Fruit fly (Drosophila melanogaster) whole organism, embryonic: ENCODE measurements around the gene CG4593.

Source experiments
- Bgb ChIP-seq: fragments of 200-800 bp; sonication (Bioruptor generic); IDR thresholded peaks from 2 replicates; pipeline ENCODE4 v1.3.6; 2022; ENCODE audit warnings: missing biosample characterization, missing genetic modification characterization; ENCODE audit not compliant: partially characterized antibody
- BtbVII ChIP-seq: fragments of 200-800 bp; sonication (Bioruptor generic); optimal IDR thresholded peaks from 3 replicates; lab custom pipeline; 2017; ENCODE audit warnings: missing biosample characterization, mild to moderate bottlenecking, missing genetic modification characterization
- CG10267 ChIP-seq: fragments of 200-800 bp; sonication (Bioruptor generic); optimal IDR thresholded peaks from 2 replicates; lab custom pipeline; 2018; ENCODE audit warnings: missing biosample characterization, mild to moderate bottlenecking, missing genetic modification characterization, moderate library complexity
- CG10321 ChIP-seq: fragments of 200-800 bp; sonication (Bioruptor generic); IDR thresholded peaks from 2 replicates; pipeline ENCODE4 v1.3.6; 2022; ENCODE audit warnings: missing biosample characterization, missing genetic modification characterization
- CG10654 ChIP-seq: fragments of 200-800 bp; sonication (Bioruptor generic); optimal IDR thresholded peaks from 2 replicates; lab custom pipeline; 2016; ENCODE audit warnings: missing biosample characterization, missing genetic modification characterization
- CG11504 ChIP-seq: fragments of 200-800 bp; sonication (Bioruptor generic); optimal IDR thresholded peaks from 3 replicates; lab custom pipeline; 2019; ENCODE audit warnings: missing biosample characterization, mild to moderate bottlenecking, missing genetic modification characterization, moderate library complexity
- CG12299 ChIP-seq: fragments of 200-800 bp; sonication (Bioruptor generic); optimal IDR thresholded peaks from 2 replicates; lab custom pipeline; 2018; ENCODE audit warnings: missing biosample characterization, mild to moderate bottlenecking, missing genetic modification characterization
- CG13296 ChIP-seq: fragments of 200-800 bp; sonication (Bioruptor generic); optimal IDR thresholded peaks from 3 replicates; lab custom pipeline; 2018; ENCODE audit warnings: missing biosample characterization, mild to moderate bottlenecking, missing genetic modification characterization
- CG13624 ChIP-seq: fragments of 200-800 bp; sonication (Bioruptor generic); optimal IDR thresholded peaks from 2 replicates; lab custom pipeline; 2016; ENCODE audit warnings: missing biosample characterization, missing genetic modification characterization
- CG14014 ChIP-seq: fragments of 200-800 bp; sonication (Bioruptor generic); IDR thresholded peaks from 2 replicates; pipeline ENCODE4 v1.3.6; 2022; ENCODE audit warnings: missing biosample characterization, missing genetic modification characterization
- CG14710 ChIP-seq: fragments of 200-800 bp; sonication (Bioruptor generic); optimal IDR thresholded peaks from 3 replicates; lab custom pipeline; 2019; ENCODE audit warnings: missing biosample characterization, mild to moderate bottlenecking, missing genetic modification characterization, moderate library complexity
- CG16815 ChIP-seq: fragments of 200-800 bp; sonication (Bioruptor generic); optimal IDR thresholded peaks from 3 replicates; lab custom pipeline; 2017; ENCODE audit warnings: missing biosample characterization, mild to moderate bottlenecking, missing genetic modification characterization
- CG17568 ChIP-seq: fragments of 200-800 bp; sonication (Bioruptor generic); optimal IDR thresholded peaks from 2 replicates; lab custom pipeline; 2018; ENCODE audit warnings: missing biosample characterization, mild to moderate bottlenecking, missing genetic modification characterization, moderate library complexity
- CG17802 ChIP-seq: fragments of 200-800 bp; sonication (Bioruptor generic); optimal IDR thresholded peaks from 2 replicates; lab custom pipeline; 2018; ENCODE audit warnings: missing biosample characterization, mild to moderate bottlenecking, missing genetic modification characterization, moderate library complexity
- CG18011 ChIP-seq: fragments of 200-800 bp; sonication (Bioruptor generic); optimal IDR thresholded peaks from 2 replicates; lab custom pipeline; 2017; ENCODE audit warnings: missing biosample characterization, missing genetic modification characterization, mild to moderate bottlenecking, moderate library complexity, missing genotype
- CG18476 ChIP-seq: fragments of 200-800 bp; sonication (Bioruptor generic); optimal IDR thresholded peaks from 2 replicates; lab custom pipeline; 2016; ENCODE audit warnings: missing biosample characterization, mild to moderate bottlenecking, missing genetic modification characterization
- CG3995 ChIP-seq: fragments of 200-800 bp; sonication (Bioruptor generic); optimal IDR thresholded peaks from 3 replicates; lab custom pipeline; 2016; ENCODE audit warnings: missing biosample characterization, missing genetic modification characterization
- CG4404 ChIP-seq: fragments of 200-800 bp; sonication (Bioruptor generic); IDR thresholded peaks from 2 replicates; pipeline ENCODE4 v1.3.6; 2022; ENCODE audit warnings: missing biosample characterization, missing genetic modification characterization
- CG6272 ChIP-seq: fragments of 200-800 bp; sonication (Bioruptor generic); IDR thresholded peaks from 2 replicates; pipeline ENCODE4 v1.3.6; 2022; ENCODE audit warnings: missing biosample characterization, missing genetic modification characterization
- CG8281 ChIP-seq: fragments of 200-800 bp; sonication (Bioruptor generic); optimal IDR thresholded peaks from 2 replicates; lab custom pipeline; 2018; ENCODE audit warnings: missing biosample characterization, mild to moderate bottlenecking, missing genetic modification characterization, moderate library complexity
- CG8944 ChIP-seq: fragments of 200-800 bp; sonication (Bioruptor generic); optimal IDR thresholded peaks from 3 replicates; lab custom pipeline; 2016; ENCODE audit warnings: missing biosample characterization, missing genetic modification characterization
- CG9215 ChIP-seq: fragments of 200-800 bp; sonication (Bioruptor generic); IDR thresholded peaks from 2 replicates; pipeline ENCODE4 v1.3.6; 2022; ENCODE audit warnings: missing biosample characterization, missing genetic modification characterization
- Deaf1 ChIP-seq: fragments of 200-800 bp; optimal IDR thresholded peaks from 3 replicates; lab custom pipeline; 2019; ENCODE audit warnings: missing biosample characterization, mild to moderate bottlenecking, missing genetic modification characterization, moderate library complexity
- Gug ChIP-seq: fragments of 200-800 bp; sonication (Bioruptor generic); IDR thresholded peaks from 4 replicates; pipeline ENCODE4 v1.3.6; 2022; ENCODE audit warnings: missing biosample characterization, missing genetic modification characterization
- H2.0 ChIP-seq: fragments of 200-800 bp; sonication (Bioruptor generic); IDR thresholded peaks from 2 replicates; pipeline ENCODE4 v1.3.6; 2022; ENCODE audit warnings: missing biosample characterization, missing genetic modification characterization
- Hr78 ChIP-seq, 2 experiments: fragments of 200-800 bp in 1 of 2; fragments of >200 bp in 1 of 2; sonication (Bioruptor generic) in 1 of 2; optimal IDR thresholded peaks; 2 replicates each; lab custom pipeline; 2017 to 2019; ENCODE audit warnings: missing biosample characterization in 2 of 2, missing genetic modification characterization in 2 of 2, mild to moderate bottlenecking in 1 of 2, moderate library complexity in 1 of 2
- Jarid2 ChIP-seq: fragments of 200-800 bp; sonication (Bioruptor generic); optimal IDR thresholded peaks from 3 replicates; lab custom pipeline; 2017; ENCODE audit warnings: mild to moderate bottlenecking, missing biosample characterization, missing genetic modification reagents, missing genetic modification characterization
- MESR4 ChIP-seq: fragments of 200-800 bp; sonication (Bioruptor generic); optimal IDR thresholded peaks from 2 replicates; lab custom pipeline; 2018; ENCODE audit warnings: missing biosample characterization, mild to moderate bottlenecking, missing genetic modification characterization, moderate library complexity
- Nf-YB ChIP-seq: fragments of 200-800 bp; sonication (Bioruptor generic); optimal IDR thresholded peaks from 3 replicates; lab custom pipeline; 2019; ENCODE audit warnings: missing biosample characterization, mild to moderate bottlenecking, missing genetic modification characterization, moderate library complexity
- Oli ChIP-seq: fragments of 200-800 bp; sonication (Bioruptor generic); optimal IDR thresholded peaks from 2 replicates; lab custom pipeline; 2018; ENCODE audit warnings: missing biosample characterization, mild to moderate bottlenecking, missing genetic modification characterization, moderate library complexity
- TFAM ChIP-seq: fragments of 200-800 bp; sonication (Bioruptor generic); optimal IDR thresholded peaks from 2 replicates; lab custom pipeline; 2017; ENCODE audit warnings: missing biosample characterization, missing genetic modification characterization, inconsistent platforms
- abd-A ChIP-seq: fragments of 200-800 bp; sonication (Bioruptor generic); optimal IDR thresholded peaks from 3 replicates; lab custom pipeline; 2019; ENCODE audit warnings: missing biosample characterization, mild to moderate bottlenecking, missing genetic modification characterization, moderate library complexity
- croc ChIP-seq: fragments of 200-800 bp; sonication (Bioruptor generic); conservative IDR thresholded peaks from 3 replicates; pipeline ENCODE4 v1.3.6; 2022; ENCODE audit warnings: missing biosample characterization, missing genetic modification characterization
- dm ChIP-seq: fragments of 200-800 bp; sonication (Bioruptor generic); optimal IDR thresholded peaks from 3 replicates; lab custom pipeline; 2016; ENCODE audit warnings: missing biosample characterization, missing genetic modification characterization
- eve ChIP-seq, 2 experiments: fragments of >200 bp; optimal IDR thresholded peaks; 2 replicates each; lab custom pipeline; 2017; ENCODE audit warnings: missing biosample characterization in 2 of 2, missing genetic modification characterization in 2 of 2
- fu2 ChIP-seq: fragments of 200-800 bp; sonication (Bioruptor generic); optimal IDR thresholded peaks from 2 replicates; lab custom pipeline; 2016; ENCODE audit warnings: missing biosample characterization, missing genetic modification characterization
- gro ChIP-seq: fragments of 200-800 bp; sonication (Bioruptor generic); optimal IDR thresholded peaks from 2 replicates; lab custom pipeline; 2016; ENCODE audit warnings: missing biosample characterization, missing genetic modification characterization
- hb ChIP-seq: fragments of 200-800 bp; sonication (Bioruptor generic); IDR thresholded peaks from 3 replicates; pipeline ENCODE4 v1.3.6; 2022; ENCODE audit warnings: missing biosample characterization, missing genetic modification characterization; ENCODE audit not compliant: partially characterized antibody
- ken ChIP-seq: fragments of 200-800 bp; sonication (Bioruptor generic); IDR thresholded peaks from 3 replicates; pipeline ENCODE4 v1.3.6; 2022; ENCODE audit warnings: missing biosample characterization, missing genetic modification characterization
- klu ChIP-seq: fragments of 200-800 bp; sonication (Bioruptor generic); IDR thresholded peaks from 2 replicates; pipeline ENCODE4 v1.3.6; 2022; ENCODE audit warnings: missing biosample characterization, missing genetic modification characterization
- mirr ChIP-seq: fragments of 200-800 bp; sonication (Bioruptor generic); optimal IDR thresholded peaks from 3 replicates; lab custom pipeline; 2018; ENCODE audit warnings: missing biosample characterization, mild to moderate bottlenecking, missing genetic modification characterization
- otp ChIP-seq: fragments of 200-800 bp; sonication (Bioruptor generic); IDR thresholded peaks from 3 replicates; pipeline ENCODE4, ENCODE4 v1.3.6; 2022; ENCODE audit warnings: missing biosample characterization, missing genetic modification characterization
- p53 ChIP-seq: fragments of 200-800 bp; sonication (Bioruptor generic); optimal IDR thresholded peaks from 2 replicates; lab custom pipeline; 2016; ENCODE audit warnings: missing biosample characterization, missing genetic modification characterization
- run ChIP-seq: fragments of 200-800 bp; sonication (Bioruptor generic); optimal IDR thresholded peaks from 3 replicates; lab custom pipeline; 2018; ENCODE audit warnings: missing biosample characterization, mild to moderate bottlenecking, missing genetic modification characterization
- salm ChIP-seq: fragments of 200-800 bp; sonication (Bioruptor generic); optimal IDR thresholded peaks from 2 replicates; lab custom pipeline; 2018; ENCODE audit warnings: missing biosample characterization, mild to moderate bottlenecking, missing genetic modification characterization
- shn ChIP-seq: fragments of 200-800 bp; sonication (Bioruptor generic); optimal IDR thresholded peaks from 3 replicates; lab custom pipeline; 2016; ENCODE audit warnings: missing biosample characterization, missing genetic modification characterization
- sug ChIP-seq: fragments of 200-800 bp; optimal IDR thresholded peaks from 2 replicates; lab custom pipeline; 2019; ENCODE audit warnings: missing biosample characterization, mild to moderate bottlenecking, missing genetic modification characterization, moderate library complexity
- trem ChIP-seq: fragments of 200-800 bp; optimal IDR thresholded peaks from 3 replicates; lab custom pipeline; 2019; ENCODE audit warnings: missing biosample characterization, mild to moderate bottlenecking, missing genetic modification characterization, moderate library complexity
- unpg ChIP-seq: fragments of 200-800 bp; sonication (Bioruptor generic); optimal IDR thresholded peaks from 3 replicates; lab custom pipeline; 2018; ENCODE audit warnings: missing biosample characterization, mild to moderate bottlenecking, missing genetic modification characterization, moderate library complexity

Gene CG4593

DNA sequence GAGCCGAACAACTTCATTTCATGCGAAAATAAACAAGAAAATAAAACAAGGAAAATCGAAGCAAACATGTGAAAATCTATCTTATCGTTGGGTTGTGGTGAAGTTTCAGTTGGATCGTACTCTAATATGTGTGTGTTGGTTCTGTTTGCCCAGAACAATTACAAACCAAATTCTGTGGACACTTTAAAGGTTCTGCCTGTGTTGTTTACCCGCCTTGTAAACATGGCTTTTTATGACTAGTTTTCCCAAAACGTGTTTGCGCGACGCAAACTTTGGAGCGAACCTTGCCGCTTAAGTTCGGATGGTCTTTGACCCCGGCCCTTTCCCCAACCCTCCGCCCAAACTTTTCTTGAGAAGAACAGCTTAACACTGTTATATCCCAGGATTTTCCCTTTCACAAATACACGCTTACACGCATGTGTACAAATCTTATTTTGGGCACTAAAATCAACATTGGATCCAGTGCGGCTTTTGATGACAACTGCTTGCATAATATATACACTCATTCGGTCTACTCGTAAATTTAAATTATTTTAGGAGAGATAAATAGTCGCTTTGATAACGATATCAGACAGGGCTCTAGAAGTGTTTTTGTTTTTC, 9.5 kb upstream of the CG4593 start (continued):
- TF ChIP-seq CG10654 (GFP tag; lab: Kevin White, UChicago) (peak; percentile 76), H2.0 (GFP tag; lab: Robert Waterston, UW) (peak; percentile 44; the same call in 1 of the 2 replicates), CG11504 (tag; lab: Kevin White, UChicago) (peak; percentile 53), TFAM (peak; percentile 64), Nf-YB (GFP tag; lab: Kevin White, UChicago) (peak; percentile 74), CG16815 (peak; percentile 48), CG8944 (peak; percentile 86), CG12299 (tag; lab: Kevin White, UChicago) (peak; percentile 83), run (tag; lab: Kevin White, UChicago) (peak; percentile 48), Deaf1 (peak; percentile 19), eve (GFP tag; optimal IDR thresholded peaks at IDR 0.05; lab: Kevin White, UChicago) (peak in 1 of 2 experiments; percentile 55), CG9215 (GFP tag; lab: Robert Waterston, UW) (0 out of 2 replicates have a peak, but pooled peaks have one; percentile 9), CG13624 (peak; percentile 73), salm (tag; lab: Kevin White, UChicago) (peak; percentile 76), mirr (GFP tag; lab: Kevin White, UChicago) (peak; percentile 78), CG8281 (tag; lab: Kevin White, UChicago) (peak; percentile 65), CG10267 (tag; lab: Kevin White, UChicago) (peak; percentile 76), unpg (GFP tag; lab: Kevin White, UChicago) (peak; percentile 79), Oli (tag; lab: Kevin White, UChicago) (peak; percentile 39), CG4404 (peak; percentile 58), hb (GFP tag; lab: Robert Waterston, UW) (no peak), BtbVII (GFP tag; lab: Kevin White, UChicago) (peak; percentile 84), CG14014 (peak; percentile 81; the same call in 1 of the 2 replicates), MESR4 (GFP tag; lab: Kevin White, UChicago) (peak; percentile 24), CG10321 (peak; percentile 58; the same call in 1 of the 2 replicates), CG14710 (tag; lab: Kevin White, UChicago) (peak; percentile 92), shn (GFP tag; lab: Kevin White, UChicago) (peak; percentile 80), CG3995 (GFP tag; lab: Kevin White, UChicago) (no peak), sug (tag; lab: Kevin White, UChicago) (peak; percentile 49), CG6272 (GFP tag; lab: Robert Waterston, UW) (no peak), CG17802 (tag; lab: Kevin White, UChicago) (peak; percentile 30), Gug (GFP tag; lab: Robert Waterston, UW) (no peak), croc (GFP tag; lab: Robert Waterston, UW) (peak; percentile 35; the same call in 1 of the 3 replicates), CG17568 (GFP tag; lab: Kevin White, UChicago) (peak; percentile 93), CG13296 (GFP tag; lab: Kevin White, UChicago) (peak; percentile 67), CG18011 (GFP tag; lab: Kevin White, UChicago) (peak; percentile 39), otp (GFP tag; lab: Robert Waterston, UW) (peak; percentile 95), ken (GFP tag; lab: Robert Waterston, UW) (peak; percentile 76; the same call in 2 of the 3 replicates), Jarid2 (GFP tag; lab: Kevin White, UChicago) (peak; percentile 71), dm (GFP tag; lab: Kevin White, UChicago) (peak; percentile 72), gro (peak; percentile 30), klu (0 out of 2 replicates have a peak, but pooled peaks have one; percentile 34), fu2 (GFP tag; lab: Kevin White, UChicago) (peak; percentile 26), Bgb (no peak), Hr78 (GFP tag; optimal IDR thresholded peaks at IDR 0.05; lab: Kevin White, UChicago) (peak in 1 of 2 experiments; percentile 74), trem (peak; percentile 74), CG18476 (peak; percentile 82), abd-A (tag; lab: Kevin White, UChicago) (no peak), p53 (peak; percentile 81)
